Fruit fly (Drosophila melanogaster) whole organism, embryonic: ENCODE measurements around the gene CG42554.

ENCODE experiments used
- ATbp ChIP-seq: fragments of 200-800 bp; sonication (Bioruptor generic); optimal IDR thresholded peaks from 2 replicates; lab custom pipeline; 2017; ENCODE audit warnings: missing biosample characterization, mild to moderate bottlenecking, missing genetic modification characterization, missing genetic modification reagents
- Awh ChIP-seq: fragments of 200-800 bp; sonication (Bioruptor generic); IDR thresholded peaks from 2 replicates; pipeline ENCODE4, ENCODE4 v1.3.6; 2022; ENCODE audit warnings: missing biosample characterization, missing genetic modification characterization
- CG11247 ChIP-seq: fragments of 200-800 bp; sonication (Bioruptor generic); IDR thresholded peaks from 2 replicates; pipeline ENCODE4 v1.3.6; 2022; ENCODE audit warnings: missing biosample characterization, missing genetic modification characterization
- CG12104 ChIP-seq: fragments of 200-800 bp; sonication (Bioruptor generic); optimal IDR thresholded peaks from 3 replicates; lab custom pipeline; 2016; ENCODE audit warnings: missing biosample characterization, missing genetic modification characterization
- CG15601 ChIP-seq: fragments of 200-800 bp; sonication (Bioruptor generic); optimal IDR thresholded peaks from 3 replicates; lab custom pipeline; 2019; ENCODE audit warnings: missing biosample characterization, mild to moderate bottlenecking, missing genetic modification characterization, moderate library complexity
- CG17385 ChIP-seq: fragments of 200-800 bp; sonication (Bioruptor generic); optimal IDR thresholded peaks from 3 replicates; lab custom pipeline; 2018; ENCODE audit warnings: missing biosample characterization, mild to moderate bottlenecking, missing genetic modification characterization
- CG18011 ChIP-seq: fragments of 200-800 bp; sonication (Bioruptor generic); optimal IDR thresholded peaks from 2 replicates; lab custom pipeline; 2017; ENCODE audit warnings: missing biosample characterization, missing genetic modification characterization, mild to moderate bottlenecking, moderate library complexity, missing genotype
- CG31441 ChIP-seq: fragments of 200-800 bp; sonication (Bioruptor generic); IDR thresholded peaks from 2 replicates; pipeline ENCODE4 v1.3.6; 2022; ENCODE audit warnings: missing biosample characterization, missing genetic modification characterization
- CG32767 ChIP-seq: fragments of 200-800 bp; sonication (Bioruptor generic); IDR thresholded peaks from 2 replicates; pipeline ENCODE4 v1.3.6; 2022; ENCODE audit warnings: missing biosample characterization, missing genetic modification characterization
- CG34224 ChIP-seq: fragments of 200-800 bp; sonication (Bioruptor generic); IDR thresholded peaks from 3 replicates; pipeline ENCODE4 v1.3.6; 2022; ENCODE audit warnings: missing biosample characterization, missing genetic modification characterization; ENCODE audit not compliant: partially characterized antibody
- CG3838 ChIP-seq: fragments of 200-800 bp; sonication (Bioruptor generic); optimal IDR thresholded peaks from 3 replicates; lab custom pipeline; 2016; ENCODE audit warnings: missing biosample characterization, missing genetic modification characterization
- CG4424 ChIP-seq: fragments of 200-800 bp; sonication (Bioruptor generic); optimal IDR thresholded peaks from 3 replicates; lab custom pipeline; 2016; ENCODE audit warnings: missing biosample characterization, missing genetic modification characterization
- CG4730 ChIP-seq: fragments of 200-800 bp; sonication (Bioruptor generic); IDR thresholded peaks from 2 replicates; pipeline ENCODE4 v1.3.6; 2022; ENCODE audit warnings: missing biosample characterization, missing genetic modification characterization
- CG5953 ChIP-seq: fragments of 200-800 bp; sonication (Bioruptor generic); IDR thresholded peaks from 2 replicates; pipeline ENCODE4 v1.3.6; 2022; ENCODE audit warnings: missing biosample characterization, missing genetic modification characterization
- CG6254 ChIP-seq: fragments of 200-800 bp; sonication (Bioruptor generic); optimal IDR thresholded peaks from 3 replicates; lab custom pipeline; 2017; ENCODE audit warnings: mild to moderate bottlenecking, missing biosample characterization, missing genetic modification reagents, missing genetic modification characterization
- CG7745 ChIP-seq: fragments of 200-800 bp; sonication (Bioruptor generic); optimal IDR thresholded peaks from 2 replicates; lab custom pipeline; 2018; ENCODE audit warnings: missing biosample characterization, mild to moderate bottlenecking, missing genetic modification characterization, moderate library complexity
- CG8290 ChIP-seq, 3 experiments: fragments of 200-800 bp; sonication (Bioruptor generic); optimal IDR thresholded peaks; 2 replicates each; lab custom pipeline; 2016 to 2019; ENCODE audit warnings: missing biosample characterization in 3 of 3, missing genetic modification characterization in 3 of 3, mild to moderate bottlenecking in 2 of 3, moderate library complexity in 1 of 3
- CG9609 ChIP-seq: fragments of 200-800 bp; sonication (Bioruptor generic); optimal IDR thresholded peaks from 3 replicates; lab custom pipeline; 2016; ENCODE audit warnings: missing biosample characterization, missing genetic modification characterization
- CG9797 ChIP-seq: fragments of 200-800 bp; sonication (Bioruptor generic); optimal IDR thresholded peaks from 3 replicates; lab custom pipeline; 2018; ENCODE audit warnings: missing biosample characterization, mild to moderate bottlenecking, missing genetic modification characterization
- Camta ChIP-seq: fragments of 200-800 bp; sonication (Bioruptor generic); optimal IDR thresholded peaks from 2 replicates; lab custom pipeline; 2016; ENCODE audit warnings: missing biosample characterization, missing genetic modification characterization
- Drgx ChIP-seq: fragments of 200-800 bp; sonication (Bioruptor generic); IDR thresholded peaks from 2 replicates; pipeline ENCODE4 v1.3.6; 2022; ENCODE audit warnings: missing biosample characterization, missing genetic modification characterization
- E2f1 ChIP-seq: fragments of 200-800 bp; sonication (Bioruptor generic); IDR thresholded peaks from 2 replicates; pipeline ENCODE4 v1.3.6; 2022; ENCODE audit warnings: missing biosample characterization, missing genetic modification characterization
- Fer2 ChIP-seq: fragments of 200-800 bp; sonication (Bioruptor generic); optimal IDR thresholded peaks from 2 replicates; lab custom pipeline; 2018; ENCODE audit warnings: missing biosample characterization, mild to moderate bottlenecking, missing genetic modification characterization, moderate library complexity
- Gsc ChIP-seq: fragments of 200-800 bp; sonication (Bioruptor generic); IDR thresholded peaks from 2 replicates; pipeline ENCODE4 v1.3.6; 2022; ENCODE audit warnings: missing biosample characterization, missing genetic modification characterization
- HLHmδ ChIP-seq: fragments of 200-800 bp; sonication (Bioruptor generic); optimal IDR thresholded peaks from 2 replicates; lab custom pipeline; 2018; ENCODE audit warnings: missing biosample characterization, mild to moderate bottlenecking, missing genetic modification characterization, moderate library complexity
- Hand ChIP-seq: fragments of 200-800 bp; sonication (Bioruptor generic); optimal IDR thresholded peaks from 2 replicates; lab custom pipeline; 2017; ENCODE audit warnings: mild to moderate bottlenecking, missing biosample characterization, missing genetic modification reagents, missing genetic modification characterization
- Max ChIP-seq: fragments of 200-800 bp; sonication (Bioruptor generic); optimal IDR thresholded peaks from 2 replicates; lab custom pipeline; 2016; ENCODE audit warnings: missing biosample characterization, mild to moderate bottlenecking, missing genetic modification characterization
- Nf-YA ChIP-seq: fragments of 200-800 bp; sonication (Bioruptor generic); IDR thresholded peaks from 2 replicates; pipeline ENCODE4 v1.3.6; 2022; ENCODE audit warnings: missing biosample characterization, missing genetic modification characterization
- Opbp ChIP-seq: fragments of 200-800 bp; sonication (Bioruptor generic); IDR thresholded peaks from 3 replicates; pipeline ENCODE4 v1.3.6; 2022; ENCODE audit warnings: missing biosample characterization, missing genetic modification characterization; ENCODE audit not compliant: partially characterized antibody
- Rfx ChIP-seq: fragments of 200-800 bp; sonication (Bioruptor generic); IDR thresholded peaks from 2 replicates; pipeline ENCODE4 v1.3.6; 2022; ENCODE audit warnings: missing biosample characterization, missing genetic modification characterization
- Sox100B ChIP-seq: fragments of 200-800 bp; sonication (Bioruptor generic); optimal IDR thresholded peaks from 3 replicates; lab custom pipeline; 2018; ENCODE audit warnings: missing biosample characterization, mild to moderate bottlenecking, missing genetic modification characterization
- Sox102F ChIP-seq: fragments of 200-800 bp; sonication (Bioruptor generic); optimal IDR thresholded peaks from 2 replicates; lab custom pipeline; 2018; ENCODE audit warnings: missing biosample characterization, mild to moderate bottlenecking, missing genetic modification characterization, moderate library complexity
- ab ChIP-seq: fragments of 200-800 bp; sonication (Bioruptor generic); optimal IDR thresholded peaks from 2 replicates; lab custom pipeline; 2016; ENCODE audit warnings: missing biosample characterization, missing genetic modification characterization
- ara ChIP-seq: fragments of 200-800 bp; sonication (Bioruptor generic); IDR thresholded peaks from 2 replicates; pipeline ENCODE4 v1.3.6; 2022; ENCODE audit warnings: missing biosample characterization, missing genetic modification characterization
- bcd ChIP-seq: fragments of 200-800 bp; sonication (Bioruptor generic); optimal IDR thresholded peaks from 2 replicates; lab custom pipeline; 2017; ENCODE audit warnings: missing biosample characterization, mild to moderate bottlenecking, missing genetic modification characterization
- chif ChIP-seq, 2 experiments: fragments of 200-800 bp; sonication (Bioruptor generic); optimal IDR thresholded peaks; 3 replicates each; lab custom pipeline; 2016; ENCODE audit warnings: missing biosample characterization in 2 of 2, missing genetic modification characterization in 2 of 2
- chm ChIP-seq: fragments of 200-800 bp; sonication (Bioruptor generic); IDR thresholded peaks from 2 replicates; pipeline ENCODE4 v1.3.6; 2022; ENCODE audit warnings: missing biosample characterization, missing genetic modification characterization
- dysf ChIP-seq: fragments of 200-800 bp; sonication (Bioruptor generic); IDR thresholded peaks from 3 replicates; pipeline ENCODE4 v1.3.6; 2022; ENCODE audit warnings: missing biosample characterization, missing genetic modification characterization
- esg ChIP-seq: fragments of 200-800 bp; sonication (Bioruptor generic); conservative IDR thresholded peaks from 2 replicates; pipeline ENCODE4 v1.3.6; 2022; ENCODE audit warnings: missing biosample characterization, missing genetic modification characterization
- eve ChIP-seq, 2 experiments: fragments of >200 bp; optimal IDR thresholded peaks; 2 replicates each; lab custom pipeline; 2017; ENCODE audit warnings: missing biosample characterization in 2 of 2, missing genetic modification characterization in 2 of 2
- ftz-f1 ChIP-seq: fragments of 200-800 bp; sonication (Bioruptor generic); optimal IDR thresholded peaks from 2 replicates; lab custom pipeline; 2016; ENCODE audit warnings: missing biosample characterization, missing genetic modification characterization
- gce ChIP-seq: fragments of 200-800 bp; sonication (Bioruptor generic); IDR thresholded peaks from 3 replicates; pipeline ENCODE4 v1.3.6; 2022; ENCODE audit warnings: missing biosample characterization, missing genetic modification characterization
- grau ChIP-seq: fragments of 200-800 bp; optimal IDR thresholded peaks from 3 replicates; lab custom pipeline; 2019; ENCODE audit warnings: missing biosample characterization, mild to moderate bottlenecking, missing genetic modification characterization, moderate library complexity
- jigr1 ChIP-seq: fragments of 200-800 bp; sonication (Bioruptor generic); IDR thresholded peaks from 3 replicates; pipeline ENCODE4 v1.3.6; 2022; ENCODE audit warnings: missing biosample characterization, missing genetic modification characterization
- lab ChIP-seq: fragments of 200-800 bp; sonication (Bioruptor generic); optimal IDR thresholded peaks from 3 replicates; lab custom pipeline; 2017; ENCODE audit warnings: missing biosample characterization, missing genetic modification characterization, mild to moderate bottlenecking, moderate library complexity, missing genetic modification reagents
- nau ChIP-seq: fragments of 200-800 bp; sonication (Bioruptor generic); optimal IDR thresholded peaks from 3 replicates; lab custom pipeline; 2017; ENCODE audit warnings: missing biosample characterization, mild to moderate bottlenecking, missing genetic modification characterization, missing genetic modification reagents
- nom ChIP-seq: fragments of 200-800 bp; sonication (Bioruptor generic); optimal IDR thresholded peaks from 2 replicates; lab custom pipeline; 2017; ENCODE audit warnings: missing biosample characterization, missing genetic modification characterization, mild to moderate bottlenecking, moderate library complexity, missing genetic modification reagents
- sens-2 ChIP-seq: fragments of 200-800 bp; sonication (Bioruptor generic); IDR thresholded peaks from 2 replicates; pipeline ENCODE4 v1.3.6; 2022; ENCODE audit warnings: missing biosample characterization, missing genetic modification characterization
- sqz ChIP-seq: fragments of 200-800 bp; sonication (Bioruptor generic); optimal IDR thresholded peaks from 3 replicates; lab custom pipeline; 2018; ENCODE audit warnings: missing biosample characterization, mild to moderate bottlenecking, missing genetic modification characterization
- vnd ChIP-seq: fragments of 200-800 bp; sonication (Bioruptor generic); IDR thresholded peaks from 3 replicates; pipeline ENCODE4 v1.3.6; 2022; ENCODE audit warnings: missing biosample characterization, missing genetic modification characterization; ENCODE audit not compliant: partially characterized antibody

CG42554 gene

DNA sequence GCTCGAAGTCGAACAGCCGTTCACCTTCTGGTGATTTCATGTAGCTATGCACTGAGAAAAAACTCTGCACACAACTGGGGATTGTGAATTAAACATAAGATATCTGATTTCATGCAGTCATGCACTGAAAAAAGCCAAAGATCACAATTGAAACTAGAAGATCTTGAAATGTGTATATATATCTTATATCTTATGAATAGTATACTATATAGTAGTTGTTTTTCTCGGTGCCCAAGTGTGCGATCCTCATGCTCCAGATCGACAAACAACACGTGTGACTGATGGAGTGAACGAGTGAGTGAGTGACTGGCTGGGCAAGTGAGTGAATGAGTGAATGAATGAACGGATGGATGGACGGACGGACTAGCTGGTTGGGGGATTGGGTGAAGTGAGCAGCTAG is 13.5 kb upstream of the CG42554 start (continued):
- TF ChIP-seq gce (GFP tag; lab: Robert Waterston, UW) (0 out of 3 replicates have a peak, but pooled peaks have one; percentile 50), sqz (GFP tag; lab: Kevin White, UChicago) (no peak), CG5953 (GFP tag; lab: Robert Waterston, UW) (no peak), CG9609 (GFP tag; lab: Kevin White, UChicago) (no peak), Sox100B (GFP tag; lab: Kevin White, UChicago) (peak; percentile 84), vnd (GFP tag; lab: Robert Waterston, UW) (no peak), grau (tag; lab: Kevin White, UChicago) (peak; percentile 63), Max (GFP tag; lab: Kevin White, UChicago) (peak; percentile 62), Rfx (GFP tag; lab: Robert Waterston, UW) (peak; percentile 77), Nf-YA (GFP tag; lab: Robert Waterston, UW) (peak; percentile 74), CG12104 (GFP tag; lab: Kevin White, UChicago) (peak; percentile 48), Opbp (GFP tag; lab: Robert Waterston, UW) (no peak), Sox102F (GFP tag; lab: Kevin White, UChicago) (peak; percentile 77), CG3838 (GFP tag; lab: Kevin White, UChicago) (no peak), CG31441 (GFP tag; lab: Robert Waterston, UW) (peak; percentile 85), Fer2 (peak; percentile 36), CG11247 (GFP tag; lab: Robert Waterston, UW) (peak; percentile 38; the same call in 1 of the 2 replicates), lab (peak; percentile 82), nom (GFP tag; lab: Kevin White, UChicago) (peak; percentile 65), nau (GFP tag; lab: Kevin White, UChicago) (peak; percentile 76), CG17385 (peak; percentile 55), ara (GFP tag; lab: Robert Waterston, UW) (peak; percentile 86), sens-2 (0 out of 2 replicates have a peak, but pooled peaks have one; percentile 35), Hand (no peak), Awh (GFP tag; lab: Robert Waterston, UW) (peak; percentile 87), CG15601 (tag; lab: Kevin White, UChicago) (peak; percentile 61), ab (GFP tag; lab: Kevin White, UChicago) (no peak), CG4424 (GFP tag; lab: Kevin White, UChicago) (peak; percentile 79), CG34224 (GFP tag; lab: Robert Waterston, UW) (no peak), CG9797 (GFP tag; lab: Kevin White, UChicago) (peak; percentile 8), chm (peak; percentile 69), Drgx (GFP tag; lab: Robert Waterston, UW) (peak; percentile 72), ftz-f1 (GFP tag; lab: Kevin White, UChicago) (no peak), CG8290 (GFP tag; optimal IDR thresholded peaks at IDR 0.05; lab: Kevin White, UChicago) (peak; percentile 54), CG8290 (tag; optimal IDR thresholded peaks at IDR 0.05; lab: Kevin White, UChicago) (peak in 1 of 2 experiments; percentile 69), Gsc (GFP tag; lab: Robert Waterston, UW) (0 out of 2 replicates have a peak, but pooled peaks have one; percentile 39), dysf (peak; percentile 84), Camta (GFP tag; lab: Kevin White, UChicago) (peak; percentile 47), chif (GFP tag; optimal IDR thresholded peaks at IDR 0.05; lab: Kevin White, UChicago) (peak; percentile 8 to 42), CG32767 (GFP tag; lab: Robert Waterston, UW) (peak; percentile 68), eve (GFP tag; optimal IDR thresholded peaks at IDR 0.05; lab: Kevin White, UChicago) (no peak), jigr1 (GFP tag; lab: Robert Waterston, UW) (no peak), CG4730 (GFP tag; lab: Robert Waterston, UW) (peak; percentile 73), E2f1 (GFP tag; lab: Robert Waterston, UW) (peak; percentile 68), CG18011 (no peak), CG7745 (tag; lab: Kevin White, UChicago) (no peak), HLHmδ (peak; percentile 21), ATbp (GFP tag; lab: Kevin White, UChicago) (peak; percentile 79), esg (GFP tag; lab: Robert Waterston, UW) (peak; percentile 72), CG6254 (peak; percentile 77), bcd (GFP tag; lab: Kevin White, UChicago) (peak; percentile 61)
